Worm (Caenorhabditis elegans) whole organism, late embryonic: ENCODE measurements around the gene Y57G11C.31.

Experiments
- C38D4.7 ChIP-seq: fragments of 200-800 bp; sonication (Bioruptor generic); optimal IDR thresholded peaks from 2 replicates; lab custom pipeline; 2018; ENCODE audit warnings: mild to moderate bottlenecking, missing genetic modification characterization, moderate library complexity, missing compliant biosample characterization
- ceh-14 ChIP-seq: sonication (generic microtip); optimal IDR thresholded peaks from 2 replicates; lab custom pipeline; 2016; ENCODE audit warnings: missing genotype, missing genetic modification characterization, missing compliant biosample characterization
- ceh-30 ChIP-seq: fragments of 150-350 bp; optimal IDR thresholded peaks from 2 replicates; lab custom pipeline; 2014; ENCODE audit warnings: missing biosample characterization, missing genetic modification characterization
- elt-2 ChIP-seq: sonication (generic microtip); optimal IDR thresholded peaks from 2 replicates; lab custom pipeline; 2016; ENCODE audit warnings: missing genetic modification reagents, missing genetic modification characterization, missing compliant biosample characterization
- ets-4 ChIP-seq: sonication (generic microtip); optimal IDR thresholded peaks from 2 replicates; lab custom pipeline; 2016; ENCODE audit warnings: missing genetic modification characterization, missing compliant biosample characterization
- fkh-10 ChIP-seq: fragments of 150-350 bp; optimal IDR thresholded peaks from 2 replicates; lab custom pipeline; 2014; ENCODE audit warnings: missing biosample characterization, missing genetic modification reagents, missing genetic modification characterization
- pag-3 ChIP-seq: sonication (generic microtip); optimal IDR thresholded peaks from 2 replicates; lab custom pipeline; 2016; ENCODE audit warnings: missing compliant biosample characterization, missing genetic modification characterization, borderline replicate concordance
- pha-4 ChIP-seq: fragments of 150-350 bp; optimal IDR thresholded peaks from 2 replicates; lab custom pipeline; 2018; ENCODE audit warnings: missing biosample characterization, missing genetic modification reagents, missing genetic modification characterization
- sox-4 ChIP-seq: sonication (generic microtip); optimal IDR thresholded peaks from 2 replicates; lab custom pipeline; 2017; ENCODE audit warnings: mild to moderate bottlenecking, missing genetic modification characterization, inconsistent platforms, missing compliant biosample characterization
- tbx-7 ChIP-seq: sonication (generic microtip); optimal IDR thresholded peaks from 2 replicates; lab custom pipeline; 2016; ENCODE audit warnings: missing genotype, missing genetic modification characterization, missing compliant biosample characterization
- unc-86 ChIP-seq: sonication (generic microtip); optimal IDR thresholded peaks from 2 replicates; lab custom pipeline; 2016; ENCODE audit warnings: missing genetic modification characterization, missing compliant biosample characterization
- zip-5 ChIP-seq: sonication (generic microtip); optimal IDR thresholded peaks from 2 replicates; lab custom pipeline; 2016; ENCODE audit warnings: missing genetic modification characterization, missing compliant biosample characterization

- TF ChIP-seq elt-2 (tag; lab: Kevin White, UChicago) (no peak), unc-86 (no peak), pag-3 (tag; lab: Kevin White, UChicago) (no peak), ceh-30 (tag; lab: Kevin White, UChicago) (no peak), pha-4 (tag; lab: Kevin White, UChicago) (no peak), fkh-10 (GFP tag; lab: Kevin White, UChicago) (no peak), ets-4 (tag; lab: Kevin White, UChicago) (no peak), C38D4.7 (GFP tag; lab: Kevin White, UChicago) (no peak), sox-4 (tag; lab: Kevin White, UChicago) (no peak), ceh-14 (tag; lab: Kevin White, UChicago) (no peak), tbx-7 (no peak), zip-5 (tag; lab: Kevin White, UChicago) (no peak)
Observed at ce11 chrIV:14634826-14635225, 42.3 kb upstream of the Y57G11C.31 start, which contains the start of gene ule-2.
